Fruit fly (Drosophila melanogaster) whole organism, embryonic: ENCODE measurements around the gene CG18171.

Source experiments
- Atf6 ChIP-seq: fragments of 200-800 bp; sonication (Bioruptor generic); IDR thresholded peaks from 2 replicates; pipeline ENCODE4 v1.3.6; 2022; ENCODE audit warnings: missing biosample characterization, missing genetic modification characterization
- Blimp-1 ChIP-seq: fragments of 200-800 bp; sonication (Bioruptor generic); optimal IDR thresholded peaks from 3 replicates; lab custom pipeline; 2018; ENCODE audit warnings: missing biosample characterization, missing genetic modification characterization, mild to moderate bottlenecking, moderate library complexity, missing genetic modification reagents
- CG11560 ChIP-seq: fragments of 200-800 bp; sonication (Bioruptor generic); IDR thresholded peaks from 3 replicates; pipeline ENCODE4 v1.3.6; 2022; ENCODE audit warnings: missing biosample characterization, missing genetic modification characterization
- CG12299 ChIP-seq: fragments of 200-800 bp; sonication (Bioruptor generic); optimal IDR thresholded peaks from 2 replicates; lab custom pipeline; 2018; ENCODE audit warnings: missing biosample characterization, mild to moderate bottlenecking, missing genetic modification characterization
- CG13287 ChIP-seq: fragments of 200-800 bp; sonication (Bioruptor generic); IDR thresholded peaks from 2 replicates; pipeline ENCODE4 v1.3.6; 2022; ENCODE audit warnings: missing biosample characterization, missing genetic modification characterization; ENCODE audit not compliant: partially characterized antibody
- CG13296 ChIP-seq: fragments of 200-800 bp; sonication (Bioruptor generic); optimal IDR thresholded peaks from 3 replicates; lab custom pipeline; 2018; ENCODE audit warnings: missing biosample characterization, mild to moderate bottlenecking, missing genetic modification characterization
- CG14441 ChIP-seq: fragments of 200-800 bp; sonication (Bioruptor generic); IDR thresholded peaks from 2 replicates; pipeline ENCODE4 v1.3.6; 2022; ENCODE audit warnings: missing biosample characterization, missing genetic modification characterization
- CG1832 ChIP-seq: fragments of 200-800 bp; sonication (Bioruptor generic); optimal IDR thresholded peaks from 2 replicates; lab custom pipeline; 2017; ENCODE audit warnings: missing biosample characterization, mild to moderate bottlenecking, missing genetic modification characterization, inconsistent platforms
- CG18599 ChIP-seq: fragments of 200-800 bp; sonication (Bioruptor generic); optimal IDR thresholded peaks from 3 replicates; lab custom pipeline; 2017; ENCODE audit warnings: missing biosample characterization, missing genetic modification characterization, mild to moderate bottlenecking, moderate library complexity, missing genetic modification reagents
- CG2116 ChIP-seq: fragments of 200-800 bp; sonication (Bioruptor generic); optimal IDR thresholded peaks from 3 replicates; lab custom pipeline; 2018; ENCODE audit warnings: missing biosample characterization, mild to moderate bottlenecking, missing genetic modification characterization
- CG2120 ChIP-seq: fragments of 200-800 bp; sonication (Bioruptor generic); optimal IDR thresholded peaks from 3 replicates; lab custom pipeline; 2016; ENCODE audit warnings: missing biosample characterization, missing genetic modification characterization
- CG2129 ChIP-seq: fragments of 200-800 bp; sonication (Bioruptor generic); IDR thresholded peaks from 2 replicates; pipeline ENCODE4 v1.3.6; 2022; ENCODE audit warnings: missing biosample characterization, missing genetic modification characterization; ENCODE audit not compliant: partially characterized antibody
- CG30431 ChIP-seq: fragments of 200-800 bp; sonication (Bioruptor generic); optimal IDR thresholded peaks from 2 replicates; lab custom pipeline; 2017; ENCODE audit warnings: missing biosample characterization, missing genetic modification characterization
- CG34224 ChIP-seq: fragments of 200-800 bp; sonication (Bioruptor generic); IDR thresholded peaks from 3 replicates; pipeline ENCODE4 v1.3.6; 2022; ENCODE audit warnings: missing biosample characterization, missing genetic modification characterization; ENCODE audit not compliant: partially characterized antibody
- CG3995 ChIP-seq: fragments of 200-800 bp; sonication (Bioruptor generic); optimal IDR thresholded peaks from 3 replicates; lab custom pipeline; 2016; ENCODE audit warnings: missing biosample characterization, missing genetic modification characterization
- CG4617 ChIP-seq: fragments of 200-800 bp; sonication (Bioruptor generic); optimal IDR thresholded peaks from 3 replicates; lab custom pipeline; 2016; ENCODE audit warnings: missing biosample characterization, missing genetic modification characterization, borderline replicate concordance
- CG6689 ChIP-seq: fragments of 200-800 bp; sonication (Bioruptor generic); IDR thresholded peaks from 2 replicates; pipeline ENCODE4 v1.3.6; 2022; ENCODE audit warnings: missing biosample characterization, missing genetic modification characterization
- CG9932 ChIP-seq: fragments of 200-800 bp; sonication (Bioruptor generic); IDR thresholded peaks from 2 replicates; pipeline ENCODE4 v1.3.6; 2022; ENCODE audit warnings: missing biosample characterization, missing genetic modification characterization
- D19A ChIP-seq: fragments of 200-800 bp; optimal IDR thresholded peaks from 3 replicates; lab custom pipeline; 2019; ENCODE audit warnings: missing biosample characterization, mild to moderate bottlenecking, missing genetic modification characterization, moderate library complexity
- Deaf1 ChIP-seq: fragments of 200-800 bp; optimal IDR thresholded peaks from 3 replicates; lab custom pipeline; 2019; ENCODE audit warnings: missing biosample characterization, mild to moderate bottlenecking, missing genetic modification characterization, moderate library complexity
- Drgx ChIP-seq: fragments of 200-800 bp; sonication (Bioruptor generic); IDR thresholded peaks from 2 replicates; pipeline ENCODE4 v1.3.6; 2022; ENCODE audit warnings: missing biosample characterization, missing genetic modification characterization
- E2f2 ChIP-seq: fragments of 200-800 bp; sonication (Bioruptor generic); IDR thresholded peaks from 2 replicates; pipeline ENCODE4 v1.3.6; 2022; ENCODE audit warnings: missing biosample characterization, missing genetic modification characterization
- Eip74EF ChIP-seq, 2 experiments: fragments of 200-800 bp in 1 of 2; fragments of >200 bp in 1 of 2; sonication (Bioruptor generic) in 1 of 2; optimal IDR thresholded peaks; 2 replicates each; lab custom pipeline; 2017 to 2019; ENCODE audit warnings: missing biosample characterization in 2 of 2, missing genetic modification characterization in 2 of 2, mild to moderate bottlenecking in 1 of 2, moderate library complexity in 1 of 2
- Fer2 ChIP-seq: fragments of 200-800 bp; sonication (Bioruptor generic); optimal IDR thresholded peaks from 2 replicates; lab custom pipeline; 2018; ENCODE audit warnings: missing biosample characterization, mild to moderate bottlenecking, missing genetic modification characterization, moderate library complexity
- HHEX ChIP-seq: fragments of 200-800 bp; sonication (Bioruptor generic); optimal IDR thresholded peaks from 3 replicates; lab custom pipeline; 2017; ENCODE audit warnings: missing biosample characterization, mild to moderate bottlenecking, missing genetic modification characterization, missing genetic modification reagents
- Mad ChIP-seq: fragments of 200-800 bp; sonication (Bioruptor generic); optimal IDR thresholded peaks from 2 replicates; lab custom pipeline; 2016; ENCODE audit warnings: missing biosample characterization, missing genetic modification characterization
- Neu2 ChIP-seq: fragments of 200-800 bp; sonication (Bioruptor generic); optimal IDR thresholded peaks from 3 replicates; lab custom pipeline; 2016; ENCODE audit warnings: missing biosample characterization, missing genetic modification characterization, borderline replicate concordance
- NfI ChIP-seq: fragments of 200-800 bp; sonication (Bioruptor generic); optimal IDR thresholded peaks from 3 replicates; lab custom pipeline; 2018; ENCODE audit warnings: missing biosample characterization, mild to moderate bottlenecking, missing genetic modification characterization, moderate library complexity
- ara ChIP-seq: fragments of 200-800 bp; sonication (Bioruptor generic); IDR thresholded peaks from 2 replicates; pipeline ENCODE4 v1.3.6; 2022; ENCODE audit warnings: missing biosample characterization, missing genetic modification characterization
- chinmo ChIP-seq: fragments of 200-800 bp; sonication (Bioruptor generic); IDR thresholded peaks from 4 replicates; pipeline ENCODE4 v1.3.6; 2022; ENCODE audit warnings: missing biosample characterization, missing genetic modification characterization; ENCODE audit not compliant: partially characterized antibody
- cwo ChIP-seq: fragments of 200-800 bp; sonication (Bioruptor generic); optimal IDR thresholded peaks from 3 replicates; lab custom pipeline; 2017; ENCODE audit warnings: missing biosample characterization, missing genetic modification characterization, mild to moderate bottlenecking, moderate library complexity, missing genetic modification reagents
- eyg ChIP-seq: fragments of 200-800 bp; sonication (Bioruptor generic); optimal IDR thresholded peaks from 3 replicates; lab custom pipeline; 2016; ENCODE audit warnings: missing biosample characterization, missing genetic modification characterization
- ftz-f1 ChIP-seq: fragments of 200-800 bp; sonication (Bioruptor generic); optimal IDR thresholded peaks from 2 replicates; lab custom pipeline; 2016; ENCODE audit warnings: missing biosample characterization, missing genetic modification characterization
- gcm ChIP-seq: fragments of 200-800 bp; sonication (Bioruptor generic); optimal IDR thresholded peaks from 2 replicates; lab custom pipeline; 2019; ENCODE audit warnings: missing biosample characterization, mild to moderate bottlenecking, missing genetic modification characterization, moderate library complexity
- grn ChIP-seq: fragments of 200-800 bp; sonication (Bioruptor generic); optimal IDR thresholded peaks from 3 replicates; lab custom pipeline; 2017; ENCODE audit warnings: missing biosample characterization, missing genetic modification characterization
- kah ChIP-seq: fragments of 200-800 bp; sonication (Bioruptor generic); optimal IDR thresholded peaks from 2 replicates; lab custom pipeline; 2018; ENCODE audit warnings: missing biosample characterization, mild to moderate bottlenecking, missing genetic modification characterization
- ken ChIP-seq: fragments of 200-800 bp; sonication (Bioruptor generic); IDR thresholded peaks from 3 replicates; pipeline ENCODE4 v1.3.6; 2022; ENCODE audit warnings: missing biosample characterization, missing genetic modification characterization
- lab ChIP-seq: fragments of 200-800 bp; sonication (Bioruptor generic); optimal IDR thresholded peaks from 3 replicates; lab custom pipeline; 2017; ENCODE audit warnings: missing biosample characterization, missing genetic modification characterization, mild to moderate bottlenecking, moderate library complexity, missing genetic modification reagents
- lov ChIP-seq, 2 experiments: fragments of 200-800 bp in 1 of 2; fragments of >200 bp in 1 of 2; sonication (Bioruptor generic) in 1 of 2; IDR thresholded peaks in 1 of 2; optimal IDR thresholded peaks in 1 of 2; 2 replicates in 1 of 2; 3 replicates in 1 of 2; pipeline versions ENCODE4 v1.3.6 to Lab custom; 2017 to 2022; ENCODE audit warnings: missing biosample characterization in 1 of 2, missing genetic modification characterization in 1 of 2
- p53 ChIP-seq: fragments of 200-800 bp; sonication (Bioruptor generic); optimal IDR thresholded peaks from 2 replicates; lab custom pipeline; 2016; ENCODE audit warnings: missing biosample characterization, missing genetic modification characterization
- pum ChIP-seq: fragments of 200-800 bp; sonication (Bioruptor generic); optimal IDR thresholded peaks from 2 replicates; lab custom pipeline; 2016; ENCODE audit warnings: missing biosample characterization, missing genetic modification characterization
- row ChIP-seq: fragments of 200-800 bp; sonication (Bioruptor generic); IDR thresholded peaks from 3 replicates; pipeline ENCODE4 v1.3.6; 2022; ENCODE audit warnings: missing biosample characterization, missing genetic modification characterization
- seq ChIP-seq: fragments of 200-800 bp; sonication (Bioruptor generic); IDR thresholded peaks from 2 replicates; pipeline ENCODE4 v1.3.6; 2022; ENCODE audit warnings: missing biosample characterization, missing genetic modification characterization
- slbo ChIP-seq: fragments of 200-800 bp; sonication (Bioruptor generic); IDR thresholded peaks from 2 replicates; pipeline ENCODE4 v1.3.6; 2022; ENCODE audit warnings: missing biosample characterization, missing genetic modification characterization
- unpg ChIP-seq: fragments of 200-800 bp; sonication (Bioruptor generic); optimal IDR thresholded peaks from 3 replicates; lab custom pipeline; 2018; ENCODE audit warnings: missing biosample characterization, mild to moderate bottlenecking, missing genetic modification characterization, moderate library complexity
- vvl ChIP-seq: fragments of 200-800 bp; sonication (Bioruptor generic); IDR thresholded peaks from 2 replicates; pipeline ENCODE4 v1.3.6; 2022; ENCODE audit warnings: missing biosample characterization, missing genetic modification characterization
- wdn ChIP-seq: fragments of 200-800 bp; sonication (Bioruptor generic); IDR thresholded peaks from 2 replicates; pipeline ENCODE4 v1.3.6; 2022; ENCODE audit warnings: missing biosample characterization, missing genetic modification characterization

Gene CG18171

DNA sequence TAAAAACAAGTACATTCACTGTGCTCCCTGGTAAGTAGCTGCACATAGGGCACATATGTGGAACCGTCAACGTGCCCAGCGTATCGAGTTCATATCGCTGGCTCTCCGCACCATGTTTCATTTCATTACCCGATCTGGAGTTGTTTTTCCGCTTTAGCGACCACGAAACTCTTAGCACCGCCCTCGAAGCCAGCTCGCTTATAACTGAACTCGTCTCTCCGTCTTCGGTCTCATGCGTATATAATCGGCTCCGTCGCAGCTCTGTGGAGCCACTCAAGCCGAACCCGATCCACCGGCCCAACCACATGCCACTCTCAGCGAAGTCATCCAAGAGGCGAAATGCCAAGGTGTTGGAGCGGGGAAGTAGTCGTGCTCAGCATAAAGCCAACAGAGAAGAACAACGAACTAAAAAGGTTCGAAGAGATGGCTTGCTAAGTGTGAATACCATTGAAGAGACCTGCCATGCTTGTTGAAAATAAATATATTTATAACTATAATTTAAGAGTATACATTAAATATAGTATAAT, 32.6 kb upstream of the CG18171 start, which contains the start of gene Cht2 (continued):
- no peak for TF ChIP-seq NfI (GFP tag; lab: Kevin White, UChicago)
- TF ChIP-seq CG18599 = no peak
- peak; percentile 3; the same call in 1 of the 2 replicates for TF ChIP-seq CG13287
- TF ChIP-seq ara (GFP tag; lab: Robert Waterston, UW) = no peak
- TF ChIP-seq ftz-f1 (GFP tag; lab: Kevin White, UChicago) = peak; percentile 25
- TF ChIP-seq chinmo = peak; percentile 76; the same call in 1 of the 4 replicates
- no peak for TF ChIP-seq ken
- TF ChIP-seq wdn (GFP tag; lab: Robert Waterston, UW) = no peak
- TF ChIP-seq Drgx (GFP tag; lab: Robert Waterston, UW) = peak; percentile 42; the same call in 1 of the 2 replicates
- TF ChIP-seq, all 482 proteins: peak for 43

DNA sequence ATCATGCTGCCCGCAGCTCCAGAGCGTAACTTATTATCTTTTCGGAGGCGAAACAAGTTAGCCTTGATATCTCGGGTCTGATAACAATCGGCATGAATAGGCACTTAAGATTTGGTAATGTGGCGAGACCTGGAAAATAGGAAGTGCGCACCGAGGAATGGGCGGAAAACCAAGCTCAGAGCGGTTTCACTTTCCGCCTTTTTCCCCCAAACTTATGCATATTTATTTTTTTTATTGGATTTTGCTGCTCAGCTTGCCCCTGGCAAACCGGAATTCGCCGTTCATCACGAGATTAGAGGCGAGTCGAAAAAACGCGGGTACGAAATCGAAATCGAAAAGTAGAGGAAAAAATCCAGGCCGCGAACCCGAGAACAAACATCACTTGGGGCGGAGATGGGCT, 32.0 kb upstream of the CG18171 start:
- TF ChIP-seq CG6689 = no peak
- TF ChIP-seq Eip74EF (GFP tag; optimal IDR thresholded peaks at IDR 0.05; lab: Kevin White, UChicago) = no peak
- no peak for TF ChIP-seq CG12299 (tag; lab: Kevin White, UChicago)
- peak; percentile 20 for TF ChIP-seq grn (GFP tag; lab: Kevin White, UChicago)
- TF ChIP-seq Neu2 = no peak
- TF ChIP-seq cwo = peak; percentile 23
- no peak for TF ChIP-seq E2f2 (GFP tag; lab: Robert Waterston, UW)
- no peak for TF ChIP-seq Deaf1
- TF ChIP-seq Blimp-1 (GFP tag; lab: Kevin White, UChicago) = peak; percentile 82
- TF ChIP-seq vvl = peak; percentile 47
- no peak for TF ChIP-seq lov (optimal IDR thresholded peaks at IDR 0.05; lab: Kevin White, UChicago)
- TF ChIP-seq lov (GFP tag; IDR thresholded peaks at IDR 0.05; lab: Robert Waterston, UW) = 0 out of 3 replicates have a peak, but pooled peaks have one; percentile 36
- no peak for TF ChIP-seq p53

DNA sequence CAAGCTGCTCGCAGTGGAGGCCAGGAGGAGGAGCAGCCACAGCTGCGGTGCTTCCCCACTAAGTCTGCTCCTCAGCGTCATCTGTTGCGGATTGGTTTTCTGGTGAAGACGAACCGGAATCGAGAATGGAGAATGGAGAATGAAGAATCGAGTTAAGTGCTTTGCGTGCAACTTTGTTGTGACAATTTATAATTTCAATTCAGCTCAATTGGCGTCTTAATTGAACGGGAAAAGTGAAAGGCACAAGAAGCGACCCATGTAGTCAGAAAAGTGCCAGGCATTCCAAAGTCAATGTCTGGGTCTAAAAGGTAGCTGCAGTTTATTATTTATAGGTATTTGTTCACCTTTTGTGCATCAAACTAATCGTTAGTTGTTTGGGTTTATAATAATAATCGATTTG, 31.3 kb upstream of the CG18171 start:
- no peak for TF ChIP-seq lab (GFP tag; lab: Kevin White, UChicago)
- no peak for TF ChIP-seq CG2129 (GFP tag; lab: Robert Waterston, UW)
- no peak for TF ChIP-seq slbo
- TF ChIP-seq CG2120 (GFP tag; lab: Kevin White, UChicago) = no peak
- no peak for TF ChIP-seq CG2116
- no peak for TF ChIP-seq kah (GFP tag; lab: Kevin White, UChicago)
- TF ChIP-seq Mad (GFP tag; lab: Kevin White, UChicago) = no peak
- TF ChIP-seq CG4617 (GFP tag; lab: Kevin White, UChicago) = no peak
- TF ChIP-seq CG14441 (GFP tag; lab: Robert Waterston, UW) = no peak
- no peak for TF ChIP-seq unpg (GFP tag; lab: Kevin White, UChicago)
- TF ChIP-seq, all 482 proteins: peak for 0

DNA sequence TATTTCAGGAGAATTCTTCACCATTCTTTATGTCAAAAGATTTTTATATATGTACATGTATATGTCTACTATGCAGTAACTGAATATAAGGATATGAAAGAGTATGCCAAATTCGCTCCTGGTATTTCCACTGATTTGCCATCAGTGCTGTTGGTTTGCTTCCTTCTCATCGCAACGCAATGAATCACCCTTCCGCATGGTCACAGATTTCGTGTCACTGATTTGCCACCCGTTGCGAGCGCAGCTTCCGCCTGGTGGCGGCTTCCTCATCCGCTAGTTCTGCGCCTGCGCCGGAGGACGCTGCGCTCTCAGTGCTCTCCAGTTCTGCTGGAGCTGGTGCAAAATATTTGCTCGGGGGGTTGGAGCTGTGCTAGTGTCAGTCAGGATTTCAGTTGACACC, 25.3 kb upstream of the CG18171 start:
- no peak for TF ChIP-seq Atf6 (GFP tag; lab: Robert Waterston, UW)
- TF ChIP-seq CG11560 = no peak
- no peak for TF ChIP-seq eyg
- peak; percentile 69 for TF ChIP-seq D19A (tag; lab: Kevin White, UChicago)
- TF ChIP-seq CG30431 = no peak
- TF ChIP-seq gcm (GFP tag; lab: Kevin White, UChicago) = no peak
- no peak for TF ChIP-seq Fer2 (tag; lab: Kevin White, UChicago)
- TF ChIP-seq pum (GFP tag; lab: Kevin White, UChicago) = no peak
- peak; percentile 58 for TF ChIP-seq row
- peak; percentile 70 for TF ChIP-seq seq (GFP tag; lab: Robert Waterston, UW)
- TF ChIP-seq HHEX = no peak
- no peak for TF ChIP-seq CG1832 (GFP tag; lab: Kevin White, UChicago)
- no peak for TF ChIP-seq unpg (GFP tag; lab: Kevin White, UChicago)
- peak; percentile 94 for TF ChIP-seq CG3995
- no peak for TF ChIP-seq CG13296 (GFP tag; lab: Kevin White, UChicago)
- TF ChIP-seq CG34224 (GFP tag; lab: Robert Waterston, UW) = no peak
- TF ChIP-seq CG9932 = peak; percentile 12; the same call in 1 of the 2 replicates
